Worm (Caenorhabditis elegans) whole organism, L2 larva: ENCODE measurements around the gene osta-2.

ENCODE experiments used
- aly-2 ChIP-seq: fragments of 150-350 bp; optimal IDR thresholded peaks from 2 replicates; lab custom pipeline; 2014; ENCODE audit warnings: missing biosample characterization, missing genetic modification characterization
- ama-1 ChIP-seq: fragments of 150-350 bp; optimal IDR thresholded peaks from 2 replicates; lab custom pipeline; 2018; ENCODE audit warnings: inconsistent platforms
- elt-1 ChIP-seq: fragments of 150-350 bp; optimal IDR thresholded peaks from 2 replicates; lab custom pipeline; 2014; ENCODE audit warnings: missing biosample characterization, missing genetic modification characterization
- elt-3 ChIP-seq: sonication (generic microtip); optimal IDR thresholded peaks from 2 replicates; lab custom pipeline; 2017; ENCODE audit warnings: missing biosample characterization, missing genetic modification characterization
- lin-13 ChIP-seq: fragments of 150-350 bp; optimal IDR thresholded peaks from 2 replicates; lab custom pipeline; 2014; ENCODE audit warnings: missing biosample characterization, missing genetic modification reagents, missing genetic modification characterization
- mab-5 ChIP-seq: fragments of 150-350 bp; optimal IDR thresholded peaks from 2 replicates; lab custom pipeline; 2014; ENCODE audit warnings: missing biosample characterization, missing genetic modification characterization
- nhr-237 ChIP-seq: fragments of 150-350 bp; optimal IDR thresholded peaks from 2 replicates; lab custom pipeline; 2014; ENCODE audit warnings: missing biosample characterization, missing genetic modification characterization
- snpc-4 ChIP-seq: fragments of 150-350 bp; optimal IDR thresholded peaks from 2 replicates; lab custom pipeline; 2014; ENCODE audit warnings: missing biosample characterization, missing genetic modification characterization

- TF ChIP-seq lin-13 (GFP tag; lab: Kevin White, UChicago), result no peak
- no peak for TF ChIP-seq mab-5 (tag; lab: Kevin White, UChicago)
- no peak for TF ChIP-seq nhr-237 (tag; lab: Kevin White, UChicago)
- TF ChIP-seq aly-2 (tag; lab: Kevin White, UChicago), result no peak
- TF ChIP-seq elt-1 (tag; lab: Kevin White, UChicago), result no peak
- TF ChIP-seq snpc-4 (tag; lab: Kevin White, UChicago), result no peak
- TF ChIP-seq elt-3 (tag; lab: Kevin White, UChicago), result no peak
- no peak for TF ChIP-seq ama-1
These were observed 47.8 kb upstream of the osta-2 start, which contains the start of gene fut-3 for ce11 chrII:5659675-5660074.
